Fruit fly (Drosophila melanogaster) whole organism, embryonic: ENCODE data around the gene CG31788.

Source experiments
- Ada2b ChIP-seq: fragments of 200-800 bp; sonication (Bioruptor generic); IDR thresholded peaks from 2 replicates; pipeline ENCODE4 v1.3.6; 2022; ENCODE audit warnings: missing biosample characterization, missing genetic modification characterization
- BEAF-32 ChIP-seq: fragments of 200-800 bp; sonication (Bioruptor generic); optimal IDR thresholded peaks from 3 replicates; lab custom pipeline; 2017; ENCODE audit warnings: missing biosample characterization, missing genetic modification characterization, mild to moderate bottlenecking, moderate library complexity, missing genetic modification reagents
- BtbVII ChIP-seq: fragments of 200-800 bp; sonication (Bioruptor generic); optimal IDR thresholded peaks from 3 replicates; lab custom pipeline; 2017; ENCODE audit warnings: missing biosample characterization, mild to moderate bottlenecking, missing genetic modification characterization
- CG10147 ChIP-seq: fragments of 200-800 bp; sonication (Bioruptor generic); optimal IDR thresholded peaks from 2 replicates; lab custom pipeline; 2019; ENCODE audit warnings: missing biosample characterization, mild to moderate bottlenecking, missing genetic modification characterization, moderate library complexity
- CG11093 ChIP-seq: fragments of 200-800 bp; sonication (Bioruptor generic); IDR thresholded peaks from 3 replicates; pipeline ENCODE4 v1.3.6; 2022; ENCODE audit warnings: missing biosample characterization, missing genetic modification characterization
- CG11695 ChIP-seq: fragments of 200-800 bp; sonication (Bioruptor generic); IDR thresholded peaks from 3 replicates; pipeline ENCODE4 v1.3.6; 2022; ENCODE audit warnings: missing biosample characterization, missing genetic modification characterization
- CG11696 ChIP-seq: fragments of 200-800 bp; sonication (Bioruptor generic); IDR thresholded peaks from 2 replicates; pipeline ENCODE4 v1.3.6; 2022; ENCODE audit warnings: missing biosample characterization, missing genetic modification characterization
- CG12155 ChIP-seq: fragments of 200-800 bp; sonication (Bioruptor generic); optimal IDR thresholded peaks from 3 replicates; lab custom pipeline; 2016; ENCODE audit warnings: missing biosample characterization, missing genetic modification characterization
- CG13296 ChIP-seq: fragments of 200-800 bp; sonication (Bioruptor generic); optimal IDR thresholded peaks from 3 replicates; lab custom pipeline; 2018; ENCODE audit warnings: missing biosample characterization, mild to moderate bottlenecking, missing genetic modification characterization
- CG15269 ChIP-seq: fragments of 200-800 bp; sonication (Bioruptor generic); optimal IDR thresholded peaks from 2 replicates; lab custom pipeline; 2018; ENCODE audit warnings: missing biosample characterization, mild to moderate bottlenecking, missing genetic modification characterization, moderate library complexity
- CG16779 ChIP-seq: fragments of 200-800 bp; sonication (Bioruptor generic); IDR thresholded peaks from 2 replicates; pipeline ENCODE4 v1.3.6; 2022; ENCODE audit warnings: missing biosample characterization, missing genetic modification characterization
- CG17361 ChIP-seq: fragments of 200-800 bp; sonication (Bioruptor generic); IDR thresholded peaks from 3 replicates; pipeline ENCODE4 v1.3.6; 2022; ENCODE audit warnings: missing biosample characterization, missing genetic modification characterization
- CG1832 ChIP-seq: fragments of 200-800 bp; sonication (Bioruptor generic); optimal IDR thresholded peaks from 2 replicates; lab custom pipeline; 2017; ENCODE audit warnings: missing biosample characterization, mild to moderate bottlenecking, missing genetic modification characterization, inconsistent platforms
- CG18476 ChIP-seq: fragments of 200-800 bp; sonication (Bioruptor generic); optimal IDR thresholded peaks from 2 replicates; lab custom pipeline; 2016; ENCODE audit warnings: missing biosample characterization, mild to moderate bottlenecking, missing genetic modification characterization
- CG31388 ChIP-seq: fragments of 200-800 bp; sonication (Bioruptor generic); optimal IDR thresholded peaks from 2 replicates; lab custom pipeline; 2016; ENCODE audit warnings: missing biosample characterization, missing genetic modification characterization
- CG3407 ChIP-seq: fragments of 200-800 bp; sonication (Bioruptor generic); optimal IDR thresholded peaks from 2 replicates; lab custom pipeline; 2018; ENCODE audit warnings: missing biosample characterization, mild to moderate bottlenecking, missing genetic modification characterization
- CG34376 ChIP-seq: fragments of 200-800 bp; sonication (Bioruptor generic); optimal IDR thresholded peaks from 2 replicates; lab custom pipeline; 2018; ENCODE audit warnings: missing biosample characterization, mild to moderate bottlenecking, missing genetic modification characterization
- CG3847 ChIP-seq: fragments of 200-800 bp; sonication (Bioruptor generic); IDR thresholded peaks from 2 replicates; pipeline ENCODE4 v1.3.6; 2022; ENCODE audit warnings: missing biosample characterization, missing genetic modification characterization
- CG4282 ChIP-seq: fragments of 200-800 bp; sonication (Bioruptor generic); optimal IDR thresholded peaks from 2 replicates; lab custom pipeline; 2016; ENCODE audit warnings: missing biosample characterization, missing genetic modification characterization
- CG4820 ChIP-seq: fragments of 200-800 bp; sonication (Bioruptor generic); optimal IDR thresholded peaks from 3 replicates; lab custom pipeline; 2016; ENCODE audit warnings: missing biosample characterization, missing genetic modification characterization
- CG5953 ChIP-seq: fragments of 200-800 bp; sonication (Bioruptor generic); IDR thresholded peaks from 2 replicates; pipeline ENCODE4 v1.3.6; 2022; ENCODE audit warnings: missing biosample characterization, missing genetic modification characterization
- CG6689 ChIP-seq: fragments of 200-800 bp; sonication (Bioruptor generic); IDR thresholded peaks from 2 replicates; pipeline ENCODE4 v1.3.6; 2022; ENCODE audit warnings: missing biosample characterization, missing genetic modification characterization
- CG7928 ChIP-seq: fragments of 200-800 bp; sonication (Bioruptor generic); optimal IDR thresholded peaks from 2 replicates; lab custom pipeline; 2017; ENCODE audit warnings: missing biosample characterization, mild to moderate bottlenecking, missing genetic modification characterization
- CoRest ChIP-seq: fragments of 200-800 bp; sonication (Bioruptor generic); optimal IDR thresholded peaks from 3 replicates; lab custom pipeline; 2018; ENCODE audit warnings: missing biosample characterization, mild to moderate bottlenecking, missing genetic modification characterization, moderate library complexity
- Ets97D ChIP-seq: fragments of 200-800 bp; sonication (Bioruptor generic); optimal IDR thresholded peaks from 3 replicates; lab custom pipeline; 2016; ENCODE audit warnings: missing biosample characterization, missing genetic modification characterization
- Gug ChIP-seq: fragments of 200-800 bp; sonication (Bioruptor generic); IDR thresholded peaks from 4 replicates; pipeline ENCODE4 v1.3.6; 2022; ENCODE audit warnings: missing biosample characterization, missing genetic modification characterization
- HLH3B ChIP-seq: fragments of 200-800 bp; sonication (Bioruptor generic); IDR thresholded peaks from 2 replicates; pipeline ENCODE4 v1.3.6; 2022; ENCODE audit warnings: missing biosample characterization, missing genetic modification characterization
- HLH4C ChIP-seq: fragments of 200-800 bp; sonication (Bioruptor generic); IDR thresholded peaks from 3 replicates; pipeline ENCODE4 v1.3.6; 2022; ENCODE audit warnings: missing biosample characterization, missing genetic modification characterization; ENCODE audit not compliant: partially characterized antibody
- Hey ChIP-seq: fragments of 200-800 bp; sonication (Bioruptor generic); optimal IDR thresholded peaks from 3 replicates; lab custom pipeline; 2018; ENCODE audit warnings: missing biosample characterization, mild to moderate bottlenecking, missing genetic modification characterization
- Hmr ChIP-seq: fragments of 200-800 bp; sonication (Bioruptor generic); optimal IDR thresholded peaks from 3 replicates; lab custom pipeline; 2017; ENCODE audit warnings: mild to moderate bottlenecking, missing biosample characterization, missing genetic modification reagents, missing genetic modification characterization
- Hr3 ChIP-seq: fragments of 200-800 bp; sonication (Bioruptor generic); optimal IDR thresholded peaks from 3 replicates; lab custom pipeline; 2016; ENCODE audit warnings: missing biosample characterization, missing genetic modification characterization
- Mad ChIP-seq: fragments of 200-800 bp; sonication (Bioruptor generic); optimal IDR thresholded peaks from 2 replicates; lab custom pipeline; 2016; ENCODE audit warnings: missing biosample characterization, missing genetic modification characterization
- Mrtf ChIP-seq: fragments of 200-800 bp; sonication (Bioruptor generic); IDR thresholded peaks from 3 replicates; pipeline ENCODE4 v1.3.6; 2022; ENCODE audit warnings: missing biosample characterization, missing genetic modification characterization
- YL-1 ChIP-seq: fragments of 200-800 bp; sonication (Bioruptor generic); optimal IDR thresholded peaks from 3 replicates; lab custom pipeline; 2017; ENCODE audit warnings: missing biosample characterization, mild to moderate bottlenecking, missing genetic modification characterization
- bigmax ChIP-seq: fragments of 200-800 bp; sonication (Bioruptor generic); optimal IDR thresholded peaks from 2 replicates; lab custom pipeline; 2018; ENCODE audit warnings: missing biosample characterization, mild to moderate bottlenecking, missing genetic modification characterization
- chn ChIP-seq: fragments of 200-800 bp; sonication (Bioruptor generic); optimal IDR thresholded peaks from 2 replicates; lab custom pipeline; 2016; ENCODE audit warnings: missing biosample characterization, missing genetic modification characterization
- dan ChIP-seq: fragments of 200-800 bp; sonication (Bioruptor generic); IDR thresholded peaks from 2 replicates; pipeline ENCODE4 v1.3.6; 2022; ENCODE audit warnings: missing biosample characterization, missing genetic modification characterization
- dm ChIP-seq: fragments of 200-800 bp; sonication (Bioruptor generic); optimal IDR thresholded peaks from 3 replicates; lab custom pipeline; 2016; ENCODE audit warnings: missing biosample characterization, missing genetic modification characterization
- fd64A ChIP-seq: fragments of 200-800 bp; sonication (Bioruptor generic); optimal IDR thresholded peaks from 3 replicates; lab custom pipeline; 2018; ENCODE audit warnings: missing biosample characterization, mild to moderate bottlenecking, missing genetic modification characterization
- fru ChIP-seq: fragments of >200 bp; optimal IDR thresholded peaks from 2 replicates; lab custom pipeline; 2017
- grau ChIP-seq: fragments of 200-800 bp; optimal IDR thresholded peaks from 3 replicates; lab custom pipeline; 2019; ENCODE audit warnings: missing biosample characterization, mild to moderate bottlenecking, missing genetic modification characterization, moderate library complexity
- hth ChIP-seq: fragments of >200 bp; optimal IDR thresholded peaks from 2 replicates; lab custom pipeline; 2017; ENCODE audit warnings: inconsistent platforms
- lola ChIP-seq, 3 experiments: fragments of >200 bp in 2 of 3; fragments of 200-800 bp in 1 of 3; sonication (Bioruptor generic) in 1 of 3; optimal IDR thresholded peaks; 2 replicates each; lab custom pipeline; 2017 to 2019; ENCODE audit warnings: missing biosample characterization in 3 of 3, missing genetic modification characterization in 3 of 3, mild to moderate bottlenecking in 1 of 3, moderate library complexity in 1 of 3
- p53 ChIP-seq: fragments of 200-800 bp; sonication (Bioruptor generic); optimal IDR thresholded peaks from 2 replicates; lab custom pipeline; 2016; ENCODE audit warnings: missing biosample characterization, missing genetic modification characterization
- peb ChIP-seq: fragments of 200-800 bp; sonication (Bioruptor generic); IDR thresholded peaks from 2 replicates; pipeline ENCODE4 v1.3.6; 2022; ENCODE audit warnings: missing biosample characterization, missing genetic modification characterization
- prd ChIP-seq, 3 experiments: fragments of >200 bp in 2 of 3; fragments of 200-800 bp in 1 of 3; sonication (Bioruptor generic) in 1 of 3; optimal IDR thresholded peaks in 2 of 3; IDR thresholded peaks in 1 of 3; 2 replicates in 2 of 3; 3 replicates in 1 of 3; pipeline versions ENCODE4 v1.3.6 to Lab custom; 2017 to 2022; ENCODE audit warnings: missing biosample characterization in 1 of 3, missing genetic modification characterization in 1 of 3
- run ChIP-seq: fragments of 200-800 bp; sonication (Bioruptor generic); optimal IDR thresholded peaks from 3 replicates; lab custom pipeline; 2018; ENCODE audit warnings: missing biosample characterization, mild to moderate bottlenecking, missing genetic modification characterization
- sd ChIP-seq: fragments of 200-800 bp; sonication (Bioruptor generic); optimal IDR thresholded peaks from 3 replicates; lab custom pipeline; 2018; ENCODE audit warnings: missing biosample characterization, mild to moderate bottlenecking, missing genetic modification characterization, moderate library complexity
- tin ChIP-seq: fragments of 200-800 bp; sonication (Bioruptor generic); optimal IDR thresholded peaks from 3 replicates; lab custom pipeline; 2016; ENCODE audit warnings: missing biosample characterization, missing genetic modification characterization
- zfh2 ChIP-seq: fragments of 200-800 bp; sonication (Bioruptor generic); optimal IDR thresholded peaks from 2 replicates; lab custom pipeline; 2016; ENCODE audit warnings: missing biosample characterization, missing genetic modification characterization

The CG31788 gene

dm6 chr2L:18305057-18305829 is 47.5 kb upstream of the CG31788 start (continued):
- TF ChIP-seq CG18476 (GFP tag; lab: Kevin White, UChicago) (no peak), dm (GFP tag; lab: Kevin White, UChicago) (no peak), HLH3B (GFP tag; lab: Robert Waterston, UW) (peak; percentile 47; the same call in 1 of the 2 replicates), Hey (tag; lab: Kevin White, UChicago) (no peak), CG16779 (GFP tag; lab: Robert Waterston, UW) (no peak), HLH4C (GFP tag; lab: Robert Waterston, UW) (no peak), prd (optimal IDR thresholded peaks at IDR 0.05; lab: Kevin White, UChicago) (no peak), prd (GFP tag; IDR thresholded peaks at IDR 0.05; lab: Robert Waterston, UW) (peak; percentile 85; the same call in 2 of the 3 replicates), fru (no peak), Mrtf (GFP tag; lab: Robert Waterston, UW) (no peak), CG6689 (peak; percentile 79), BEAF-32 (GFP tag; lab: Kevin White, UChicago) (no peak), CG4820 (GFP tag; lab: Kevin White, UChicago) (peak; percentile 49), CG17361 (GFP tag; lab: Robert Waterston, UW) (peak; percentile 95), CG11093 (GFP tag; lab: Robert Waterston, UW) (peak; percentile 48; the same call in 1 of the 3 replicates), CG5953 (no peak), tin (peak; percentile 26), run (tag; lab: Kevin White, UChicago) (no peak), Mad (GFP tag; lab: Kevin White, UChicago) (no peak), CG11696 (GFP tag; lab: Robert Waterston, UW) (no peak), Ada2b (GFP tag; lab: Robert Waterston, UW) (no peak), dan (no peak), CG4282 (GFP tag; lab: Kevin White, UChicago) (no peak), Hmr (GFP tag; lab: Kevin White, UChicago) (no peak), CG31388 (GFP tag; lab: Kevin White, UChicago) (no peak), CG7928 (no peak), Ets97D (no peak), CG1832 (GFP tag; lab: Kevin White, UChicago) (no peak), CG3847 (GFP tag; lab: Robert Waterston, UW) (no peak), lola (GFP tag; optimal IDR thresholded peaks at IDR 0.05; lab: Kevin White, UChicago) (peak in 1 of 3 experiments; percentile 96), CG3407 (GFP tag; lab: Kevin White, UChicago) (peak; percentile 48), chn (GFP tag; lab: Kevin White, UChicago) (no peak), CoRest (tag; lab: Kevin White, UChicago) (peak; percentile 76), hth (lab: Kevin White, UChicago) (peak; percentile 72), sd (tag; lab: Kevin White, UChicago) (peak; percentile 50), bigmax (GFP tag; lab: Kevin White, UChicago) (no peak), Hr3 (GFP tag; lab: Kevin White, UChicago) (peak; percentile 60), CG13296 (GFP tag; lab: Kevin White, UChicago) (no peak), CG11695 (GFP tag; lab: Robert Waterston, UW) (peak; percentile 41; the same call in 1 of the 3 replicates), CG12155 (GFP tag; lab: Kevin White, UChicago) (peak; percentile 4), peb (no peak), zfh2 (no peak), BtbVII (GFP tag; lab: Kevin White, UChicago) (no peak), p53 (GFP tag; lab: Kevin White, UChicago) (no peak), grau (tag; lab: Kevin White, UChicago) (peak; percentile 65), Gug (GFP tag; lab: Robert Waterston, UW) (no peak), CG15269 (tag; lab: Kevin White, UChicago) (no peak), CG10147 (GFP tag; lab: Kevin White, UChicago) (no peak), YL-1 (no peak), CG34376 (GFP tag; lab: Kevin White, UChicago) (no peak), fd64A (no peak)
